Fruit fly (Drosophila melanogaster) Kc167 (cell line): ENCODE data around the gene Gr2a.

Source experiments
- Sin3A ChIP-seq: fragments of >200 bp; optimal IDR thresholded peaks from 2 replicates; lab custom pipeline; 2018; ENCODE audit warnings: missing external identifiers
- h ChIP-seq: fragments of >200 bp; optimal IDR thresholded peaks from 3 replicates; lab custom pipeline; 2018; ENCODE audit warnings: missing external identifiers
- psq ChIP-seq: fragments of >200 bp; optimal IDR thresholded peaks from 2 replicates; lab custom pipeline; 2017; ENCODE audit warnings: missing external identifiers

- TF ChIP-seq h (lab: Kevin White, UChicago) = no peak
- no peak for TF ChIP-seq psq (lab: Kevin White, UChicago)
- no peak for TF ChIP-seq Sin3A (lab: Kevin White, UChicago)
Measured at dm6 chrX:1411225-1411932, 40.9 kb upstream of the Gr2a start.
